Fruit fly (Drosophila melanogaster): ENCODE data around the gene CG8997.

The CG8997 gene

dm6 chr2L:13835002-13835910 is 9.9 kb downstream of the CG8997 start, which contains the start of the genes mRpS23 and CenG1A (continued):
- TF ChIP-seq Trl (optimal IDR thresholded peaks at IDR 0.05) (no peak), Trl (GFP tag; optimal IDR thresholded peaks at IDR 0.05) (peak; percentile 100), CkIIα-i1 (GFP tag; IDR thresholded peaks at IDR 0.05) (peak; percentile 99), z (GFP tag; IDR thresholded peaks at IDR 0.05) (peak; percentile 88), CG6683 (GFP tag; optimal IDR thresholded peaks at IDR 0.05) (peak; percentile 98), sima (GFP tag; optimal IDR thresholded peaks at IDR 0.05) (peak; percentile 98), al (GFP tag; IDR thresholded peaks at IDR 0.05) (peak; percentile 100), jumu (GFP tag; optimal IDR thresholded peaks at IDR 0.05) (peak; percentile 100), Ets65A (GFP tag) (peak; percentile 100), Ets97D (GFP tag; optimal IDR thresholded peaks at IDR 0.05) (peak; percentile 97), CG9932 (GFP tag; IDR thresholded peaks at IDR 0.05) (peak; percentile 100), CG1529 (GFP tag; optimal IDR thresholded peaks at IDR 0.05) (peak; percentile 100), CG6813 (GFP tag; optimal IDR thresholded peaks at IDR 0.05) (peak; percentile 100), Side (GFP tag; optimal IDR thresholded peaks at IDR 0.05) (peak; percentile 100), CG7928 (GFP tag; optimal IDR thresholded peaks at IDR 0.05) (peak; percentile 88), scrt (GFP tag; optimal IDR thresholded peaks at IDR 0.05) (peak; percentile 99), CG11085 (GFP tag; IDR thresholded peaks at IDR 0.05) (peak; percentile 99), seq (GFP tag; IDR thresholded peaks at IDR 0.05) (peak; percentile 100), CG31388 (GFP tag; optimal IDR thresholded peaks at IDR 0.05) (peak; percentile 99), run (tag; optimal IDR thresholded peaks at IDR 0.05) (peak; percentile 100), NK7.1 (GFP tag; optimal IDR thresholded peaks at IDR 0.05) (peak; percentile 99), E2f1 (GFP tag; IDR thresholded peaks at IDR 0.05) (peak; percentile 100), lmd (GFP tag; IDR thresholded peaks at IDR 0.05) (peak; percentile 100), CG17912 (GFP tag; optimal IDR thresholded peaks at IDR 0.05) (peak; percentile 99), Sin3A (optimal IDR thresholded peaks at IDR 0.05) (peak; percentile 55), CG10543 (GFP tag; optimal IDR thresholded peaks at IDR 0.05) (peak; percentile 99), D19A (tag; optimal IDR thresholded peaks at IDR 0.05) (peak; percentile 98), Scr (GFP tag; IDR thresholded peaks at IDR 0.05; ENCODE audit: partially characterized antibody) (peak; percentile 89), CG7271 (tag; optimal IDR thresholded peaks at IDR 0.05) (peak; percentile 99), CoRest (tag; optimal IDR thresholded peaks at IDR 0.05) (peak; percentile 100), pita (GFP tag; optimal IDR thresholded peaks at IDR 0.05) (no peak), az2 (GFP tag; optimal IDR thresholded peaks at IDR 0.05) (peak; percentile 100), Stat92E (GFP tag; optimal IDR thresholded peaks at IDR 0.05) (peak in 1 of 3 experiments; percentile 99), dan (GFP tag; IDR thresholded peaks at IDR 0.05) (peak; percentile 99), CG8924 (tag; optimal IDR thresholded peaks at IDR 0.05) (peak; percentile 100), CG16815 (GFP tag; optimal IDR thresholded peaks at IDR 0.05) (peak; percentile 100), D (optimal IDR thresholded peaks at IDR 0.05) (no peak), D (GFP tag; optimal IDR thresholded peaks at IDR 0.05) (peak; percentile 99), ase (GFP tag; IDR thresholded peaks at IDR 0.05) (peak; percentile 100), CG33213 (GFP tag; optimal IDR thresholded peaks at IDR 0.05) (peak; percentile 100), abd-A (tag; optimal IDR thresholded peaks at IDR 0.05) (no peak), CG4360 (GFP tag; IDR thresholded peaks at IDR 0.05) (peak; percentile 95), nerfin-2 (GFP tag; IDR thresholded peaks at IDR 0.05; ENCODE audit: partially characterized antibody) (peak; percentile 66; the same call in 1 of the 2 replicates), CG3726 (GFP tag; IDR thresholded peaks at IDR 0.05) (peak; percentile 100), bigmax (GFP tag; optimal IDR thresholded peaks at IDR 0.05) (peak; percentile 89), ash1 (GFP tag; optimal IDR thresholded peaks at IDR 0.05) (peak; percentile 99), Ptx1 (GFP tag; IDR thresholded peaks at IDR 0.05) (peak; percentile 100), CG12071 (GFP tag; optimal IDR thresholded peaks at IDR 0.05) (peak; percentile 100), cwo (GFP tag; optimal IDR thresholded peaks at IDR 0.05) (peak; percentile 99), Lim3 (GFP tag; IDR thresholded peaks at IDR 0.05) (peak; percentile 99)
